Fruit fly (Drosophila melanogaster) whole organism, embryonic: ENCODE measurements around the gene CG12951.
A peak's percentile ranks its signal among the peaks of the same experiment; 100 is the strongest.

Experiments
- B-H2 ChIP-seq: fragments of 200-800 bp; sonication (Bioruptor generic); optimal IDR thresholded peaks from 2 replicates; lab custom pipeline; 2018; ENCODE audit warnings: missing biosample characterization, mild to moderate bottlenecking, missing genetic modification characterization
- CG12659 ChIP-seq: fragments of 200-800 bp; sonication (Bioruptor generic); optimal IDR thresholded peaks from 3 replicates; lab custom pipeline; 2017; ENCODE audit warnings: mild to moderate bottlenecking, missing biosample characterization, missing genetic modification reagents, missing genetic modification characterization
- CG12769 ChIP-seq: fragments of 200-800 bp; sonication (Bioruptor generic); optimal IDR thresholded peaks from 2 replicates; lab custom pipeline; 2019; ENCODE audit warnings: missing biosample characterization, mild to moderate bottlenecking, missing genetic modification characterization, moderate library complexity
- CG15601 ChIP-seq: fragments of 200-800 bp; sonication (Bioruptor generic); optimal IDR thresholded peaks from 3 replicates; lab custom pipeline; 2019; ENCODE audit warnings: missing biosample characterization, mild to moderate bottlenecking, missing genetic modification characterization, moderate library complexity
- CG1603 ChIP-seq: fragments of 200-800 bp; sonication (Bioruptor generic); optimal IDR thresholded peaks from 2 replicates; lab custom pipeline; 2019; ENCODE audit warnings: missing biosample characterization, mild to moderate bottlenecking, missing genetic modification characterization, moderate library complexity
- CG1647 ChIP-seq: fragments of 200-800 bp; sonication (Bioruptor generic); optimal IDR thresholded peaks from 3 replicates; lab custom pipeline; 2016; ENCODE audit warnings: missing biosample characterization, missing genetic modification characterization
- CG18011 ChIP-seq: fragments of 200-800 bp; sonication (Bioruptor generic); optimal IDR thresholded peaks from 2 replicates; lab custom pipeline; 2017; ENCODE audit warnings: missing biosample characterization, missing genetic modification characterization, mild to moderate bottlenecking, moderate library complexity, missing genotype
- CG2116 ChIP-seq: fragments of 200-800 bp; sonication (Bioruptor generic); optimal IDR thresholded peaks from 3 replicates; lab custom pipeline; 2018; ENCODE audit warnings: missing biosample characterization, mild to moderate bottlenecking, missing genetic modification characterization
- CG31365 ChIP-seq: fragments of 200-800 bp; sonication (Bioruptor generic); optimal IDR thresholded peaks from 2 replicates; lab custom pipeline; 2018; ENCODE audit warnings: missing biosample characterization, mild to moderate bottlenecking, missing genetic modification characterization
- CG42726 ChIP-seq: fragments of 200-800 bp; sonication (Bioruptor generic); IDR thresholded peaks from 2 replicates; pipeline ENCODE4 v1.3.6; 2022; ENCODE audit warnings: missing biosample characterization, missing genetic modification characterization; ENCODE audit not compliant: partially characterized antibody
- CG4424 ChIP-seq: fragments of 200-800 bp; sonication (Bioruptor generic); optimal IDR thresholded peaks from 3 replicates; lab custom pipeline; 2016; ENCODE audit warnings: missing biosample characterization, missing genetic modification characterization
- CG6654 ChIP-seq: fragments of 200-800 bp; sonication (Bioruptor generic); optimal IDR thresholded peaks from 2 replicates; lab custom pipeline; 2017; ENCODE audit warnings: missing biosample characterization, mild to moderate bottlenecking, missing genetic modification characterization
- CG6791 ChIP-seq: fragments of 200-800 bp; sonication (Bioruptor generic); IDR thresholded peaks from 3 replicates; pipeline ENCODE4 v1.3.6; 2022; ENCODE audit warnings: missing biosample characterization, missing genetic modification characterization; ENCODE audit not compliant: partially characterized antibody
- CG6854 ChIP-seq: fragments of 200-800 bp; sonication (Bioruptor generic); optimal IDR thresholded peaks from 3 replicates; lab custom pipeline; 2017; ENCODE audit warnings: missing biosample characterization, mild to moderate bottlenecking, missing genetic modification characterization
- CG7963 ChIP-seq: fragments of 200-800 bp; sonication (Bioruptor generic); IDR thresholded peaks from 3 replicates; pipeline ENCODE4 v1.3.6; 2022; ENCODE audit warnings: missing biosample characterization, missing genetic modification characterization; ENCODE audit not compliant: partially characterized antibody
- CG8290 ChIP-seq, 3 experiments: fragments of 200-800 bp; sonication (Bioruptor generic); optimal IDR thresholded peaks; 2 replicates each; lab custom pipeline; 2016 to 2019; ENCODE audit warnings: missing biosample characterization in 3 of 3, missing genetic modification characterization in 3 of 3, mild to moderate bottlenecking in 2 of 3, moderate library complexity in 1 of 3
- CG8478 ChIP-seq: fragments of >200 bp; optimal IDR thresholded peaks from 2 replicates; lab custom pipeline; 2018
- CG8924 ChIP-seq: fragments of 200-800 bp; optimal IDR thresholded peaks from 3 replicates; lab custom pipeline; 2019; ENCODE audit warnings: missing biosample characterization, mild to moderate bottlenecking, missing genetic modification characterization, moderate library complexity
- CoRest ChIP-seq: fragments of 200-800 bp; sonication (Bioruptor generic); optimal IDR thresholded peaks from 3 replicates; lab custom pipeline; 2018; ENCODE audit warnings: missing biosample characterization, mild to moderate bottlenecking, missing genetic modification characterization, moderate library complexity
- Dip3 ChIP-seq: fragments of 200-800 bp; sonication (Bioruptor generic); optimal IDR thresholded peaks from 3 replicates; lab custom pipeline; 2016; ENCODE audit warnings: missing biosample characterization, missing genetic modification characterization
- HLHmδ ChIP-seq: fragments of 200-800 bp; sonication (Bioruptor generic); optimal IDR thresholded peaks from 2 replicates; lab custom pipeline; 2018; ENCODE audit warnings: missing biosample characterization, mild to moderate bottlenecking, missing genetic modification characterization, moderate library complexity
- HmgD ChIP-seq: fragments of 200-800 bp; sonication (Bioruptor generic); optimal IDR thresholded peaks from 3 replicates; lab custom pipeline; 2016; ENCODE audit warnings: missing biosample characterization, missing genetic modification characterization
- HmgZ ChIP-seq: fragments of 200-800 bp; sonication (Bioruptor generic); optimal IDR thresholded peaks from 2 replicates; lab custom pipeline; 2018; ENCODE audit warnings: missing biosample characterization, mild to moderate bottlenecking, missing genetic modification characterization
- Kr ChIP-seq: fragments of 200-800 bp; sonication (Bioruptor generic); optimal IDR thresholded peaks from 2 replicates; lab custom pipeline; 2017; ENCODE audit warnings: missing biosample characterization, mild to moderate bottlenecking, missing genetic modification characterization
- MTF-1 ChIP-seq: fragments of 200-800 bp; sonication (Bioruptor generic); optimal IDR thresholded peaks from 2 replicates; lab custom pipeline; 2018; ENCODE audit warnings: missing biosample characterization, mild to moderate bottlenecking, missing genetic modification characterization, borderline replicate concordance
- Optix ChIP-seq: fragments of 200-800 bp; sonication (Bioruptor generic); IDR thresholded peaks from 3 replicates; pipeline ENCODE4 v1.3.6; 2022; ENCODE audit warnings: missing biosample characterization, missing genetic modification characterization
- Poxn ChIP-seq: fragments of 200-800 bp; sonication (Bioruptor generic); IDR thresholded peaks from 2 replicates; pipeline ENCODE4 v1.3.6; 2022; ENCODE audit warnings: missing biosample characterization, missing genetic modification characterization
- Vsx1 ChIP-seq: fragments of 200-800 bp; sonication (Bioruptor generic); optimal IDR thresholded peaks from 2 replicates; lab custom pipeline; 2017; ENCODE audit warnings: missing biosample characterization, mild to moderate bottlenecking, missing genetic modification characterization, missing genetic modification reagents
- abd-A ChIP-seq: fragments of 200-800 bp; sonication (Bioruptor generic); optimal IDR thresholded peaks from 3 replicates; lab custom pipeline; 2019; ENCODE audit warnings: missing biosample characterization, mild to moderate bottlenecking, missing genetic modification characterization, moderate library complexity
- amos ChIP-seq: fragments of 200-800 bp; sonication (Bioruptor generic); IDR thresholded peaks from 2 replicates; pipeline ENCODE4 v1.3.6; 2022; ENCODE audit warnings: missing biosample characterization, missing genetic modification characterization; ENCODE audit not compliant: partially characterized antibody
- bigmax ChIP-seq: fragments of 200-800 bp; sonication (Bioruptor generic); optimal IDR thresholded peaks from 2 replicates; lab custom pipeline; 2018; ENCODE audit warnings: missing biosample characterization, mild to moderate bottlenecking, missing genetic modification characterization
- cad ChIP-seq: fragments of >200 bp; optimal IDR thresholded peaks from 2 replicates; lab custom pipeline; 2017; ENCODE audit warnings: missing biosample characterization, missing genetic modification characterization
- crol ChIP-seq: fragments of 200-800 bp; sonication (Bioruptor generic); IDR thresholded peaks from 2 replicates; pipeline ENCODE4 v1.3.6; 2022; ENCODE audit warnings: missing biosample characterization, missing genetic modification characterization
- ewg ChIP-seq: fragments of 200-800 bp; sonication (Bioruptor generic); optimal IDR thresholded peaks from 3 replicates; lab custom pipeline; 2017; ENCODE audit warnings: mild to moderate bottlenecking, missing biosample characterization, missing genetic modification reagents, missing genetic modification characterization
- exex ChIP-seq: fragments of 200-800 bp; sonication (Bioruptor generic); optimal IDR thresholded peaks from 4 replicates; lab custom pipeline; 2018; ENCODE audit warnings: missing biosample characterization, mild to moderate bottlenecking, missing genetic modification characterization, moderate library complexity
- fd96Cb ChIP-seq: fragments of 200-800 bp; sonication (Bioruptor generic); optimal IDR thresholded peaks from 2 replicates; lab custom pipeline; 2018; ENCODE audit warnings: missing biosample characterization, mild to moderate bottlenecking, missing genetic modification characterization, moderate library complexity
- gem ChIP-seq: fragments of 200-800 bp; sonication (Bioruptor generic); optimal IDR thresholded peaks from 2 replicates; lab custom pipeline; 2019; ENCODE audit warnings: missing biosample characterization, mild to moderate bottlenecking, missing genetic modification characterization, moderate library complexity
- grau ChIP-seq: fragments of 200-800 bp; optimal IDR thresholded peaks from 3 replicates; lab custom pipeline; 2019; ENCODE audit warnings: missing biosample characterization, mild to moderate bottlenecking, missing genetic modification characterization, moderate library complexity
- gt ChIP-seq: fragments of 200-800 bp; sonication (Bioruptor generic); IDR thresholded peaks from 2 replicates; pipeline ENCODE4 v1.3.6; 2022; ENCODE audit warnings: missing biosample characterization, missing genetic modification characterization
- kni ChIP-seq: fragments of 200-800 bp; sonication (Bioruptor generic); optimal IDR thresholded peaks from 3 replicates; lab custom pipeline; 2017; ENCODE audit warnings: mild to moderate bottlenecking, missing biosample characterization, missing genetic modification reagents, missing genetic modification characterization
- knrl ChIP-seq: fragments of 200-800 bp; sonication (Bioruptor generic); IDR thresholded peaks from 3 replicates; pipeline ENCODE4 v1.3.6; 2022; ENCODE audit warnings: missing biosample characterization, missing genetic modification characterization; ENCODE audit not compliant: partially characterized antibody
- lilli ChIP-seq: fragments of 200-800 bp; sonication (Bioruptor generic); optimal IDR thresholded peaks from 3 replicates; lab custom pipeline; 2016; ENCODE audit warnings: missing biosample characterization, missing genetic modification characterization
- odd ChIP-seq: fragments of 200-800 bp; sonication (Bioruptor generic); optimal IDR thresholded peaks from 2 replicates; lab custom pipeline; 2017; ENCODE audit warnings: missing biosample characterization, mild to moderate bottlenecking, missing genetic modification characterization
- pita ChIP-seq: fragments of 200-800 bp; sonication (Bioruptor generic); optimal IDR thresholded peaks from 2 replicates; lab custom pipeline; 2017; ENCODE audit warnings: missing biosample characterization, mild to moderate bottlenecking, missing genetic modification characterization
- rib ChIP-seq: fragments of 200-800 bp; sonication (Bioruptor generic); IDR thresholded peaks from 2 replicates; pipeline ENCODE4 v1.3.6; 2022; ENCODE audit warnings: missing biosample characterization, missing genetic modification characterization
- row ChIP-seq: fragments of 200-800 bp; sonication (Bioruptor generic); IDR thresholded peaks from 3 replicates; pipeline ENCODE4 v1.3.6; 2022; ENCODE audit warnings: missing biosample characterization, missing genetic modification characterization
- tgo ChIP-seq: fragments of 200-800 bp; sonication (Bioruptor generic); IDR thresholded peaks from 3 replicates; pipeline ENCODE4 v1.3.6; 2022; ENCODE audit warnings: missing biosample characterization, missing genetic modification characterization
- unc-4 ChIP-seq: fragments of 200-800 bp; sonication (Bioruptor generic); IDR thresholded peaks from 2 replicates; pipeline ENCODE4 v1.3.6; 2022; ENCODE audit warnings: missing biosample characterization, missing genetic modification characterization; ENCODE audit not compliant: partially characterized antibody
- zen ChIP-seq: fragments of 200-800 bp; sonication (Bioruptor generic); optimal IDR thresholded peaks from 3 replicates; lab custom pipeline; 2018; ENCODE audit warnings: missing biosample characterization, mild to moderate bottlenecking, missing genetic modification characterization, moderate library complexity

Gene CG12951

DNA sequence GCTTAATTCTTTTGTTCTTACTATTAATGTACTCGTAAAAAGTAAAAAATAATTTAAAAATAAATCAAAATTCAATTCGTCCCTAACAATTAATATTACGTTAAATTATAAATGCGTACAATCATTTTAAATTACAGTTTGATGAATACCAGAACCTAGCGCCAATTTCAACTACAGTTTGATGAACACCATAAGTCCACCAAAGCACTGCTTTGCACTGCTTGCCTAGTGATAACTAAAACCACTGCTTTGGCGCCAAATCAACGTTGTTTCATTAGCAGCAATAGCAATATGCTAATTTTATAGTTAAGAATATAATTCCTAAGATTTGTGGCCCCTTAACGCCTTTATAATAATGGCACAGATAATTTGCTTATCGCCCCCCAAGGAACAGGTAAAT lies 1.3 kb downstream of the CG12951 start (continued):
- TF ChIP-seq MTF-1 (GFP tag; lab: Kevin White, UChicago): no peak
- TF ChIP-seq CG42726 (GFP tag; lab: Robert Waterston, UW): peak; percentile 78; the same call in 1 of the 2 replicates
- TF ChIP-seq CG6854: peak; percentile 69
- no peak for TF ChIP-seq CG4424
- TF ChIP-seq CG2116 (GFP tag; lab: Kevin White, UChicago): peak; percentile 14
- TF ChIP-seq CG1603 (tag; lab: Kevin White, UChicago): peak; percentile 57
- TF ChIP-seq gt: no peak
- TF ChIP-seq unc-4 (GFP tag; lab: Robert Waterston, UW): no peak
- no peak for TF ChIP-seq fd96Cb (tag; lab: Kevin White, UChicago)
- TF ChIP-seq CG12769 (tag; lab: Kevin White, UChicago): no peak
- TF ChIP-seq odd (GFP tag; lab: Kevin White, UChicago): no peak
- peak; percentile 34 for TF ChIP-seq CoRest
- peak; percentile 30; the same call in 1 of the 3 replicates for TF ChIP-seq CG7963 (GFP tag; lab: Robert Waterston, UW)
- no peak for TF ChIP-seq Optix (GFP tag; lab: Robert Waterston, UW)
- TF ChIP-seq exex (tag; lab: Kevin White, UChicago): no peak
- TF ChIP-seq amos (GFP tag; lab: Robert Waterston, UW): peak; percentile 51; the same call in 1 of the 2 replicates
- TF ChIP-seq CG8924 (tag; lab: Kevin White, UChicago): no peak
- no peak for TF ChIP-seq B-H2 (GFP tag; lab: Kevin White, UChicago)
- TF ChIP-seq pita: peak; percentile 4
- peak; percentile 80 for TF ChIP-seq HmgD
- 0 out of 3 replicates have a peak, but pooled peaks have one; percentile 26 for TF ChIP-seq CG6791 (GFP tag; lab: Robert Waterston, UW)
- no peak for TF ChIP-seq bigmax
- TF ChIP-seq HmgZ (tag; lab: Kevin White, UChicago): peak; percentile 43
- TF ChIP-seq knrl: peak; percentile 72; the same call in 2 of the 3 replicates
- no peak for TF ChIP-seq gem
- no peak for TF ChIP-seq row (GFP tag; lab: Robert Waterston, UW)
- no peak for TF ChIP-seq rib (GFP tag; lab: Robert Waterston, UW)
- no peak for TF ChIP-seq Kr (GFP tag; lab: Kevin White, UChicago)
- no peak for TF ChIP-seq CG1647 (GFP tag; lab: Kevin White, UChicago)
- no peak for TF ChIP-seq Dip3 (GFP tag; lab: Kevin White, UChicago)
- peak; percentile 99 for TF ChIP-seq CG31365 (tag; lab: Kevin White, UChicago)
- no peak for TF ChIP-seq tgo (GFP tag; lab: Robert Waterston, UW)
- peak; percentile 21 for TF ChIP-seq grau (tag; lab: Kevin White, UChicago)
- TF ChIP-seq kni (GFP tag; lab: Kevin White, UChicago): no peak
- TF ChIP-seq zen (tag; lab: Kevin White, UChicago): peak; percentile 61
- no peak for TF ChIP-seq Vsx1
- TF ChIP-seq HLHmδ: no peak
- no peak for TF ChIP-seq CG18011 (GFP tag; lab: Kevin White, UChicago)
- TF ChIP-seq ewg: no peak
- TF ChIP-seq CG15601 (tag; lab: Kevin White, UChicago): peak; percentile 47
- no peak for TF ChIP-seq Poxn (GFP tag; lab: Robert Waterston, UW)
- peak; percentile 40 for TF ChIP-seq abd-A (tag; lab: Kevin White, UChicago)
- TF ChIP-seq CG8290 (GFP tag; optimal IDR thresholded peaks at IDR 0.05; lab: Kevin White, UChicago): peak; percentile 48
- TF ChIP-seq CG8290 (tag; optimal IDR thresholded peaks at IDR 0.05; lab: Kevin White, UChicago): peak in 1 of 2 experiments; percentile 67
- peak; percentile 71 for TF ChIP-seq CG8478 (lab: Kevin White, UChicago)
- TF ChIP-seq cad (GFP tag; lab: Kevin White, UChicago): peak; percentile 92
- peak; percentile 1 for TF ChIP-seq CG12659
- TF ChIP-seq crol (GFP tag; lab: Robert Waterston, UW): no peak
- TF ChIP-seq CG6654 (GFP tag; lab: Kevin White, UChicago): peak; percentile 100
- peak; percentile 9 for TF ChIP-seq lilli (GFP tag; lab: Kevin White, UChicago)
